Fruit fly (Drosophila melanogaster): ENCODE data around the gene CG10650.

dm6 chr2L:19024744-19025059 lies 29.0 kb upstream of the CG10650 start:
- TF ChIP-seq bab1 (GFP tag; optimal IDR thresholded peaks at IDR 0.05), result no peak
- TF ChIP-seq toe (GFP tag; optimal IDR thresholded peaks at IDR 0.05), result no peak
- TF ChIP-seq CG7101 (tag; optimal IDR thresholded peaks at IDR 0.05), result no peak
- TF ChIP-seq cic (GFP tag; optimal IDR thresholded peaks at IDR 0.05), result no peak
- no peak for TF ChIP-seq cnc (optimal IDR thresholded peaks at IDR 0.05)
- TF ChIP-seq Mnt (GFP tag; optimal IDR thresholded peaks at IDR 0.05), result no peak
- TF ChIP-seq Clk (GFP tag; optimal IDR thresholded peaks at IDR 0.05), result no peak
- no peak for TF ChIP-seq kay (GFP tag; ENCODE audit: borderline replicate concordance)
- no peak for TF ChIP-seq CG11617 (GFP tag; optimal IDR thresholded peaks at IDR 0.05)
- TF ChIP-seq CG12768 (GFP tag; optimal IDR thresholded peaks at IDR 0.05), result no peak
- no peak for TF ChIP-seq CG5204 (GFP tag; optimal IDR thresholded peaks at IDR 0.05)
